Fruit fly (Drosophila melanogaster) whole organism, embryonic: Measurements from ENCODE around the gene uif.

ENCODE experiments used
- Aef1 ChIP-seq: fragments of 200-800 bp; sonication (Bioruptor generic); IDR thresholded peaks from 3 replicates; pipeline ENCODE4 v1.3.6; 2022; ENCODE audit warnings: missing biosample characterization, missing genetic modification characterization
- BEAF-32 ChIP-seq: fragments of 200-800 bp; sonication (Bioruptor generic); optimal IDR thresholded peaks from 3 replicates; lab custom pipeline; 2017; ENCODE audit warnings: missing biosample characterization, missing genetic modification characterization, mild to moderate bottlenecking, moderate library complexity, missing genetic modification reagents
- Bteb2 ChIP-seq: fragments of 200-800 bp; sonication (Bioruptor generic); optimal IDR thresholded peaks from 2 replicates; lab custom pipeline; 2016; ENCODE audit warnings: missing biosample characterization, missing genetic modification characterization
- CG11723 ChIP-seq: fragments of 200-800 bp; sonication (Bioruptor generic); optimal IDR thresholded peaks from 2 replicates; lab custom pipeline; 2017; ENCODE audit warnings: missing biosample characterization, mild to moderate bottlenecking, missing genetic modification characterization
- CG1233 ChIP-seq: fragments of 200-800 bp; sonication (Bioruptor generic); optimal IDR thresholded peaks from 4 replicates; lab custom pipeline; 2018; ENCODE audit warnings: missing biosample characterization, mild to moderate bottlenecking, missing genetic modification characterization
- CG12942 ChIP-seq: fragments of 200-800 bp; sonication (Bioruptor generic); optimal IDR thresholded peaks from 3 replicates; lab custom pipeline; 2016; ENCODE audit warnings: missing biosample characterization, missing genetic modification characterization
- CG14050 ChIP-seq: fragments of 200-800 bp; sonication (Bioruptor generic); IDR thresholded peaks from 3 replicates; pipeline ENCODE4 v1.3.6; 2022; ENCODE audit warnings: missing biosample characterization, missing genetic modification characterization
- CG15011 ChIP-seq: fragments of 200-800 bp; sonication (Bioruptor generic); optimal IDR thresholded peaks from 3 replicates; lab custom pipeline; 2018; ENCODE audit warnings: missing biosample characterization, mild to moderate bottlenecking, missing genetic modification characterization
- CG15073 ChIP-seq: fragments of 200-800 bp; sonication (Bioruptor generic); optimal IDR thresholded peaks from 2 replicates; lab custom pipeline; 2016; ENCODE audit warnings: missing biosample characterization, missing genetic modification characterization
- CG17612 ChIP-seq: fragments of 200-800 bp; sonication (Bioruptor generic); IDR thresholded peaks from 2 replicates; pipeline ENCODE4 v1.3.6; 2022; ENCODE audit warnings: missing biosample characterization, missing genetic modification characterization
- CG4404 ChIP-seq: fragments of 200-800 bp; sonication (Bioruptor generic); IDR thresholded peaks from 2 replicates; pipeline ENCODE4 v1.3.6; 2022; ENCODE audit warnings: missing biosample characterization, missing genetic modification characterization
- CG4617 ChIP-seq: fragments of 200-800 bp; sonication (Bioruptor generic); optimal IDR thresholded peaks from 3 replicates; lab custom pipeline; 2016; ENCODE audit warnings: missing biosample characterization, missing genetic modification characterization, borderline replicate concordance
- CG5953 ChIP-seq: fragments of 200-800 bp; sonication (Bioruptor generic); IDR thresholded peaks from 2 replicates; pipeline ENCODE4 v1.3.6; 2022; ENCODE audit warnings: missing biosample characterization, missing genetic modification characterization
- CG8478 ChIP-seq: fragments of >200 bp; optimal IDR thresholded peaks from 2 replicates; lab custom pipeline; 2018
- CG8944 ChIP-seq: fragments of 200-800 bp; sonication (Bioruptor generic); optimal IDR thresholded peaks from 3 replicates; lab custom pipeline; 2016; ENCODE audit warnings: missing biosample characterization, missing genetic modification characterization
- CG9215 ChIP-seq: fragments of 200-800 bp; sonication (Bioruptor generic); IDR thresholded peaks from 2 replicates; pipeline ENCODE4 v1.3.6; 2022; ENCODE audit warnings: missing biosample characterization, missing genetic modification characterization
- CG9876 ChIP-seq: fragments of 200-800 bp; sonication (Bioruptor generic); optimal IDR thresholded peaks from 2 replicates; lab custom pipeline; 2016; ENCODE audit warnings: missing biosample characterization, missing genetic modification characterization
- CoRest ChIP-seq: fragments of 200-800 bp; sonication (Bioruptor generic); optimal IDR thresholded peaks from 3 replicates; lab custom pipeline; 2018; ENCODE audit warnings: missing biosample characterization, mild to moderate bottlenecking, missing genetic modification characterization, moderate library complexity
- Dad ChIP-seq: fragments of 200-800 bp; sonication (Bioruptor generic); optimal IDR thresholded peaks from 3 replicates; lab custom pipeline; 2016; ENCODE audit warnings: missing biosample characterization, missing genetic modification characterization
- Dp ChIP-seq: fragments of 200-800 bp; sonication (Bioruptor generic); optimal IDR thresholded peaks from 2 replicates; lab custom pipeline; 2018; ENCODE audit warnings: missing biosample characterization, mild to moderate bottlenecking, missing genetic modification characterization, moderate library complexity
- ERR ChIP-seq: fragments of 200-800 bp; sonication (Bioruptor generic); optimal IDR thresholded peaks from 2 replicates; lab custom pipeline; 2016; ENCODE audit warnings: missing biosample characterization, missing genetic modification characterization
- Gsc ChIP-seq: fragments of 200-800 bp; sonication (Bioruptor generic); IDR thresholded peaks from 2 replicates; pipeline ENCODE4 v1.3.6; 2022; ENCODE audit warnings: missing biosample characterization, missing genetic modification characterization
- HLH3B ChIP-seq: fragments of 200-800 bp; sonication (Bioruptor generic); IDR thresholded peaks from 2 replicates; pipeline ENCODE4 v1.3.6; 2022; ENCODE audit warnings: missing biosample characterization, missing genetic modification characterization
- Nf-YC ChIP-seq: fragments of 200-800 bp; optimal IDR thresholded peaks from 3 replicates; lab custom pipeline; 2019; ENCODE audit warnings: missing biosample characterization, mild to moderate bottlenecking, missing genetic modification characterization, moderate library complexity
- Ptx1 ChIP-seq: fragments of 200-800 bp; sonication (Bioruptor generic); IDR thresholded peaks from 2 replicates; pipeline ENCODE4 v1.3.6; 2022; ENCODE audit warnings: missing biosample characterization, missing genetic modification characterization
- Rx ChIP-seq: fragments of 200-800 bp; sonication (Bioruptor generic); IDR thresholded peaks from 2 replicates; pipeline ENCODE4 v1.3.6; 2022; ENCODE audit warnings: missing biosample characterization, missing genetic modification characterization
- Sox102F ChIP-seq: fragments of 200-800 bp; sonication (Bioruptor generic); optimal IDR thresholded peaks from 2 replicates; lab custom pipeline; 2018; ENCODE audit warnings: missing biosample characterization, mild to moderate bottlenecking, missing genetic modification characterization, moderate library complexity
- Xrp1 ChIP-seq: fragments of 200-800 bp; sonication (Bioruptor generic); IDR thresholded peaks from 2 replicates; pipeline ENCODE4 v1.3.6; 2022; ENCODE audit warnings: missing biosample characterization, missing genetic modification characterization
- ara ChIP-seq: fragments of 200-800 bp; sonication (Bioruptor generic); IDR thresholded peaks from 2 replicates; pipeline ENCODE4 v1.3.6; 2022; ENCODE audit warnings: missing biosample characterization, missing genetic modification characterization
- bowl ChIP-seq: fragments of 200-800 bp; sonication (Bioruptor generic); IDR thresholded peaks from 2 replicates; pipeline ENCODE4 v1.3.6; 2022; ENCODE audit warnings: missing biosample characterization, missing genetic modification characterization
- cato ChIP-seq: fragments of 200-800 bp; sonication (Bioruptor generic); optimal IDR thresholded peaks from 2 replicates; lab custom pipeline; 2016; ENCODE audit warnings: missing biosample characterization, missing genetic modification characterization, borderline replicate concordance
- cg ChIP-seq: fragments of 200-800 bp; sonication (Bioruptor generic); optimal IDR thresholded peaks from 3 replicates; lab custom pipeline; 2019; ENCODE audit warnings: missing biosample characterization, mild to moderate bottlenecking, missing genetic modification characterization, moderate library complexity
- chm ChIP-seq: fragments of 200-800 bp; sonication (Bioruptor generic); IDR thresholded peaks from 2 replicates; pipeline ENCODE4 v1.3.6; 2022; ENCODE audit warnings: missing biosample characterization, missing genetic modification characterization
- corto ChIP-seq: fragments of 200-800 bp; sonication (Bioruptor generic); optimal IDR thresholded peaks from 2 replicates; lab custom pipeline; 2016; ENCODE audit warnings: missing biosample characterization, mild to moderate bottlenecking, missing genetic modification characterization, moderate library complexity
- dm ChIP-seq: fragments of 200-800 bp; sonication (Bioruptor generic); optimal IDR thresholded peaks from 3 replicates; lab custom pipeline; 2016; ENCODE audit warnings: missing biosample characterization, missing genetic modification characterization
- dmrt99B ChIP-seq: fragments of 200-800 bp; sonication (Bioruptor generic); optimal IDR thresholded peaks from 2 replicates; lab custom pipeline; 2018; ENCODE audit warnings: missing biosample characterization, mild to moderate bottlenecking, missing genetic modification characterization, moderate library complexity
- emc ChIP-seq: fragments of 200-800 bp; sonication (Bioruptor generic); optimal IDR thresholded peaks from 2 replicates; lab custom pipeline; 2016; ENCODE audit warnings: missing biosample characterization, missing genetic modification characterization
- en ChIP-seq: fragments of 200-800 bp; sonication (Bioruptor generic); optimal IDR thresholded peaks from 2 replicates; lab custom pipeline; 2016; ENCODE audit warnings: missing biosample characterization, missing genetic modification characterization
- eyg ChIP-seq: fragments of 200-800 bp; sonication (Bioruptor generic); optimal IDR thresholded peaks from 3 replicates; lab custom pipeline; 2016; ENCODE audit warnings: missing biosample characterization, missing genetic modification characterization
- gt ChIP-seq: fragments of 200-800 bp; sonication (Bioruptor generic); IDR thresholded peaks from 2 replicates; pipeline ENCODE4 v1.3.6; 2022; ENCODE audit warnings: missing biosample characterization, missing genetic modification characterization
- h ChIP-seq: fragments of >200 bp; optimal IDR thresholded peaks from 2 replicates; lab custom pipeline; 2017
- lmd ChIP-seq: fragments of 200-800 bp; sonication (Bioruptor generic); IDR thresholded peaks from 2 replicates; pipeline ENCODE4 v1.3.6; 2022; ENCODE audit warnings: missing biosample characterization, missing genetic modification characterization
- nerfin-2 ChIP-seq: fragments of 200-800 bp; sonication (Bioruptor generic); IDR thresholded peaks from 2 replicates; pipeline ENCODE4 v1.3.6; 2022; ENCODE audit warnings: missing biosample characterization, missing genetic modification characterization; ENCODE audit not compliant: partially characterized antibody
- onecut ChIP-seq: fragments of 200-800 bp; sonication (Bioruptor generic); IDR thresholded peaks from 2 replicates; pipeline ENCODE4 v1.3.6; 2022; ENCODE audit warnings: missing biosample characterization, missing genetic modification characterization
- rib ChIP-seq: fragments of 200-800 bp; sonication (Bioruptor generic); IDR thresholded peaks from 2 replicates; pipeline ENCODE4 v1.3.6; 2022; ENCODE audit warnings: missing biosample characterization, missing genetic modification characterization
- salm ChIP-seq: fragments of 200-800 bp; sonication (Bioruptor generic); optimal IDR thresholded peaks from 2 replicates; lab custom pipeline; 2018; ENCODE audit warnings: missing biosample characterization, mild to moderate bottlenecking, missing genetic modification characterization
- sisA ChIP-seq: fragments of 200-800 bp; sonication (Bioruptor generic); IDR thresholded peaks from 2 replicates; pipeline ENCODE4 v1.3.6; 2022; ENCODE audit warnings: missing biosample characterization, missing genetic modification characterization
- sug ChIP-seq: fragments of 200-800 bp; optimal IDR thresholded peaks from 2 replicates; lab custom pipeline; 2019; ENCODE audit warnings: missing biosample characterization, mild to moderate bottlenecking, missing genetic modification characterization, moderate library complexity
- tap ChIP-seq: fragments of 200-800 bp; optimal IDR thresholded peaks from 3 replicates; lab custom pipeline; 2019; ENCODE audit warnings: missing biosample characterization, mild to moderate bottlenecking, missing genetic modification characterization, moderate library complexity
- tll ChIP-seq, 2 experiments: fragments of 200-800 bp in 1 of 2; fragments of >200 bp in 1 of 2; sonication (Bioruptor generic) in 1 of 2; optimal IDR thresholded peaks; 2 replicates each; lab custom pipeline; 2017 to 2019; ENCODE audit warnings: missing biosample characterization in 2 of 2, missing genetic modification characterization in 2 of 2, mild to moderate bottlenecking in 1 of 2, moderate library complexity in 1 of 2
- zen2 ChIP-seq: fragments of 200-800 bp; sonication (Bioruptor generic); IDR thresholded peaks from 3 replicates; pipeline ENCODE4 v1.3.6; 2022; ENCODE audit warnings: missing biosample characterization, missing genetic modification characterization; ENCODE audit not compliant: partially characterized antibody

The uif gene

DNA sequence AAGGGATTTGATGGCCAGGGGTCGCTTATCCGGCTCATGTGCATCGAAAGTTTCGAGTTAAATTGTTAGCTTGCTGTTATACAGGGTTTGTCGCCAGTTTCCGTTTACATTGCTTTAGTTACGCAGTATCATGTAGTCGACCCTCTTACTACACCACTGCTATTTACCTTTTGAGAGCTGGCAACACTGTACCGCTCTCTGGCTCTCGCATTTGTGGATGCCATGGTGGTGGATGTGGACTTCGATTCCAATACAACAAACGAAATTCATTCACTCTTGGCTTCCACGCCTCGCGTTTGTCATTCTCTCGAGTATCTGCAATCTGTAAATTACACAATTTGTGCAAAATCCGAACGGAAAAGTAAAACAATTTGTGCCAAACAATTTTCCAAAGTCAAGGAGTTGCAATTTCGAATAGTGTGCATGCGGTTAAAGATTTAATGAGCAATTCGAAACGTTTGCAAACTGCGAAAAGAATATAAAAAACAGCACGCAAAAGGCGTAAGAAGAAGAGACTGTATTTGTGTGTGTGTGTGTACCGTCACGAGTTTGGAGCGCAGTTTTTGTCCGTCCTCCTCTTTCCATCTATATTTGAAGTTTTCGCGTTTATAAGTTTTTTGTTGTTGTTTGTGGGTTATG lies 39.0 kb upstream of the uif start (continued):
- TF ChIP-seq CG4404 (GFP tag; lab: Robert Waterston, UW): 0 out of 2 replicates have a peak, but pooled peaks have one; percentile 8
- no peak for TF ChIP-seq Rx (GFP tag; lab: Robert Waterston, UW)
- TF ChIP-seq cg (GFP tag; lab: Kevin White, UChicago): peak; percentile 86
- no peak; the same call in 1 of the 2 replicates for TF ChIP-seq ara (GFP tag; lab: Robert Waterston, UW)
- TF ChIP-seq CG4617: no peak
- peak; percentile 38 for TF ChIP-seq sug (tag; lab: Kevin White, UChicago)
- peak; percentile 41; the same call in 1 of the 2 replicates for TF ChIP-seq Xrp1
- TF ChIP-seq CG9876 (GFP tag; lab: Kevin White, UChicago): no peak
- TF ChIP-seq Nf-YC: peak; percentile 59
- TF ChIP-seq chm (GFP tag; lab: Robert Waterston, UW): peak; percentile 73; the same call in 1 of the 2 replicates
- TF ChIP-seq Dp (GFP tag; lab: Kevin White, UChicago): no peak
- TF ChIP-seq cato (GFP tag; lab: Kevin White, UChicago): no peak
- TF ChIP-seq Gsc (GFP tag; lab: Robert Waterston, UW): no peak
- TF ChIP-seq gt (GFP tag; lab: Robert Waterston, UW): no peak
- peak; percentile 40; the same call in 1 of the 2 replicates for TF ChIP-seq Ptx1 (GFP tag; lab: Robert Waterston, UW)
- TF ChIP-seq tll (GFP tag; optimal IDR thresholded peaks at IDR 0.05; lab: Kevin White, UChicago): no peak
- no peak for TF ChIP-seq CG17612 (GFP tag; lab: Robert Waterston, UW)
- TF ChIP-seq CG8478 (lab: Kevin White, UChicago): no peak
- peak; percentile 98 for TF ChIP-seq CG9215 (GFP tag; lab: Robert Waterston, UW)
- no peak for TF ChIP-seq Bteb2 (GFP tag; lab: Kevin White, UChicago)
- TF ChIP-seq CG15011 (GFP tag; lab: Kevin White, UChicago): no peak
- no peak for TF ChIP-seq dm (GFP tag; lab: Kevin White, UChicago)
- TF ChIP-seq Aef1 (GFP tag; lab: Robert Waterston, UW): no peak
- peak; percentile 12 for TF ChIP-seq corto
- TF ChIP-seq BEAF-32 (GFP tag; lab: Kevin White, UChicago): no peak
- TF ChIP-seq salm (tag; lab: Kevin White, UChicago): no peak
- TF ChIP-seq CG12942 (GFP tag; lab: Kevin White, UChicago): no peak
- peak; percentile 48 for TF ChIP-seq ERR (GFP tag; lab: Kevin White, UChicago)
- TF ChIP-seq Dad: no peak
- TF ChIP-seq CG5953 (GFP tag; lab: Robert Waterston, UW): no peak
- peak; percentile 25 for TF ChIP-seq tap (tag; lab: Kevin White, UChicago)
- no peak for TF ChIP-seq CG8944
- no peak for TF ChIP-seq CG14050 (GFP tag; lab: Robert Waterston, UW)
- TF ChIP-seq nerfin-2: peak; percentile 100
- peak; percentile 52; the same call in 1 of the 2 replicates for TF ChIP-seq HLH3B
- TF ChIP-seq bowl (GFP tag; lab: Robert Waterston, UW): no peak
- TF ChIP-seq h: no peak
- TF ChIP-seq Sox102F (GFP tag; lab: Kevin White, UChicago): no peak
- TF ChIP-seq zen2 (GFP tag; lab: Robert Waterston, UW): peak; percentile 99
- no peak for TF ChIP-seq CG11723
- no peak for TF ChIP-seq emc
- no peak for TF ChIP-seq CG1233 (GFP tag; lab: Kevin White, UChicago)
- peak; percentile 32; the same call in 1 of the 2 replicates for TF ChIP-seq sisA (GFP tag; lab: Robert Waterston, UW)
- no peak for TF ChIP-seq dmrt99B (tag; lab: Kevin White, UChicago)
- TF ChIP-seq onecut (GFP tag; lab: Robert Waterston, UW): peak; percentile 44
- TF ChIP-seq lmd: no peak
- no peak for TF ChIP-seq eyg (GFP tag; lab: Kevin White, UChicago)
- TF ChIP-seq CoRest (tag; lab: Kevin White, UChicago): no peak
- TF ChIP-seq en: no peak
- no peak for TF ChIP-seq CG15073 (GFP tag; lab: Kevin White, UChicago)
- TF ChIP-seq rib (GFP tag; lab: Robert Waterston, UW): 0 out of 2 replicates have a peak, but pooled peaks have one; percentile 18
